Fruit fly (Drosophila melanogaster): ENCODE results near the gene mus302.

The mus302 gene

dm6 chr3L:16796603-16797002 lies 17.1 kb upstream of the mus302 start (continued):
- TF ChIP-seq CG11294 (GFP tag; IDR thresholded peaks at IDR 0.05) (0 out of 2 replicates have a peak, but pooled peaks have one; percentile 14), esn (GFP tag; optimal IDR thresholded peaks at IDR 0.05) (peak; percentile 82), Hr38 (GFP tag; optimal IDR thresholded peaks at IDR 0.05) (no peak), CG1621 (tag; optimal IDR thresholded peaks at IDR 0.05) (no peak), CG9139 (GFP tag; optimal IDR thresholded peaks at IDR 0.05) (no peak), CG11902 (GFP tag; optimal IDR thresholded peaks at IDR 0.05) (peak; percentile 47), pdm3 (GFP tag; optimal IDR thresholded peaks at IDR 0.05) (peak; percentile 78), vri (GFP tag; optimal IDR thresholded peaks at IDR 0.05) (peak; percentile 83), eg (GFP tag; IDR thresholded peaks at IDR 0.05) (peak; percentile 71; the same call in 2 of the 3 replicates), Hr39 (GFP tag; optimal IDR thresholded peaks at IDR 0.05) (peak; percentile 73), acj6 (GFP tag; optimal IDR thresholded peaks at IDR 0.05) (no peak), Lpt (GFP tag; optimal IDR thresholded peaks at IDR 0.05) (no peak), CG16779 (tag; optimal IDR thresholded peaks at IDR 0.05) (peak; percentile 8), fd85E (GFP tag; optimal IDR thresholded peaks at IDR 0.05) (no peak), fd59A (GFP tag; optimal IDR thresholded peaks at IDR 0.05) (peak; percentile 17), CG32006 (GFP tag; optimal IDR thresholded peaks at IDR 0.05) (no peak), CG31627 (GFP tag; optimal IDR thresholded peaks at IDR 0.05) (peak; percentile 71)

- TF ChIP-seq achi (GFP tag; optimal IDR thresholded peaks at IDR 0.05) (no peak), Eip75B (GFP tag; optimal IDR thresholded peaks at IDR 0.05) (no peak), CG10669 (GFP tag; optimal IDR thresholded peaks at IDR 0.05) (no peak), salr (GFP tag; optimal IDR thresholded peaks at IDR 0.05) (no peak), CG31627 (GFP tag; optimal IDR thresholded peaks at IDR 0.05) (no peak), dac (GFP tag; optimal IDR thresholded peaks at IDR 0.05) (no peak), Lpt (GFP tag; optimal IDR thresholded peaks at IDR 0.05) (no peak)
Observed at dm6 chr3L:16786728-16787127, 7.2 kb upstream of the mus302 start, which contains the start of gene eIF3e. eIF3e (minus strand) TSS chr3L:16786941.

dm6 chr3L:16782789-16783188 lies 3.3 kb upstream of the mus302 start, which contains the start of gene CG9706:
CG9706 (plus strand) TSS chr3L:16783010.
- TF ChIP-seq CG6276 (GFP tag; optimal IDR thresholded peaks at IDR 0.05) (no peak), CG8319 (GFP tag; optimal IDR thresholded peaks at IDR 0.05) (no peak), Ets96B (tag; optimal IDR thresholded peaks at IDR 0.05) (no peak), CG3032 (tag; optimal IDR thresholded peaks at IDR 0.05) (no peak), Hr39 (GFP tag; optimal IDR thresholded peaks at IDR 0.05) (no peak), CG6854 (GFP tag; optimal IDR thresholded peaks at IDR 0.05) (no peak), Sox102F (GFP tag; optimal IDR thresholded peaks at IDR 0.05) (no peak), Met (GFP tag; optimal IDR thresholded peaks at IDR 0.05) (no peak), Blimp-1 (GFP tag; optimal IDR thresholded peaks at IDR 0.05) (no peak), pdm3 (GFP tag; optimal IDR thresholded peaks at IDR 0.05) (no peak), CG11294 (GFP tag; IDR thresholded peaks at IDR 0.05) (no peak), acj6 (GFP tag; optimal IDR thresholded peaks at IDR 0.05) (no peak), Eip78C (GFP tag) (no peak), Hr4 (GFP tag; optimal IDR thresholded peaks at IDR 0.05) (no peak), CG6808 (GFP tag; optimal IDR thresholded peaks at IDR 0.05) (no peak), Eip75B (GFP tag; optimal IDR thresholded peaks at IDR 0.05) (no peak), CG1621 (tag; optimal IDR thresholded peaks at IDR 0.05) (no peak), topi (GFP tag; optimal IDR thresholded peaks at IDR 0.05) (no peak), Sox15 (GFP tag; optimal IDR thresholded peaks at IDR 0.05) (no peak)

dm6 chr3L:16782218-16782763 lies 2.8 kb upstream of the mus302 start:
- TF ChIP-seq CG3032 (tag; optimal IDR thresholded peaks at IDR 0.05) (peak; percentile 69), Eip78C (GFP tag) (peak; percentile 97), CG11762 (GFP tag; optimal IDR thresholded peaks at IDR 0.05; ENCODE audit: insufficient read depth) (peak; percentile 64), CG1621 (tag; optimal IDR thresholded peaks at IDR 0.05) (no peak), Sox15 (GFP tag; optimal IDR thresholded peaks at IDR 0.05) (peak; percentile 65), Ets96B (tag; optimal IDR thresholded peaks at IDR 0.05) (peak; percentile 78), CG15336 (GFP tag; IDR thresholded peaks at IDR 0.05) (peak; percentile 75), eg (GFP tag; IDR thresholded peaks at IDR 0.05) (peak; percentile 85), CG16779 (tag; optimal IDR thresholded peaks at IDR 0.05) (no peak), Ets21C (GFP tag; optimal IDR thresholded peaks at IDR 0.05) (peak; percentile 73), Lpt (GFP tag; optimal IDR thresholded peaks at IDR 0.05) (no peak), fkh (GFP tag; optimal IDR thresholded peaks at IDR 0.05) (peak; percentile 17), Met (GFP tag; optimal IDR thresholded peaks at IDR 0.05) (no peak), CG6808 (GFP tag; optimal IDR thresholded peaks at IDR 0.05) (no peak), Eip75B (GFP tag; optimal IDR thresholded peaks at IDR 0.05) (peak; percentile 87), Sox102F (GFP tag; optimal IDR thresholded peaks at IDR 0.05) (no peak), CG8319 (GFP tag; optimal IDR thresholded peaks at IDR 0.05) (peak; percentile 81), Gug (GFP tag; IDR thresholded peaks at IDR 0.05) (peak; percentile 68), Sox14 (GFP tag; optimal IDR thresholded peaks at IDR 0.05) (peak; percentile 72), salr (GFP tag; optimal IDR thresholded peaks at IDR 0.05) (peak in 1 of 2 experiments; percentile 48), cyc (GFP tag; optimal IDR thresholded peaks at IDR 0.05) (peak; percentile 82), topi (GFP tag; optimal IDR thresholded peaks at IDR 0.05) (peak; percentile 88), esn (GFP tag; optimal IDR thresholded peaks at IDR 0.05) (peak; percentile 93), acj6 (GFP tag; optimal IDR thresholded peaks at IDR 0.05) (no peak), fd85E (GFP tag; optimal IDR thresholded peaks at IDR 0.05) (peak; percentile 26)

All from whole organism, prepupa.